Fruit fly (Drosophila melanogaster) S2 (cell line): ENCODE results near the gene Mob2.
"Not testable (repeated sequence)": the region's sequence is repeated elsewhere in the genome, so short reads cannot be mapped to it uniquely, and the experiment has no call there.

Source experiments
- CG8478 ChIP-seq: fragments of >200 bp; optimal IDR thresholded peaks from 2 replicates; lab custom pipeline; 2018
- CTCF ChIP-seq, 2 experiments: fragments of >200 bp; optimal IDR thresholded peaks; 2 replicates each; lab custom pipeline; 2018

The Mob2 gene

dm6 chr3L:11561946-11562760, at the start of gene Mob2, which contains the start of gene CG7394:
Gene Mob2, minus strand, starts transcription at chr3L:11562233.
Gene CG7394, plus strand, starts transcription at chr3L:11561996.
- TF ChIP-seq CTCF (optimal IDR thresholded peaks at IDR 0.05; lab: Kevin White, UChicago) = peak in 1 of 2 experiments; percentile 36
- TF ChIP-seq CG8478 (lab: Kevin White, UChicago) = no peak

- TF ChIP-seq CTCF (optimal IDR thresholded peaks at IDR 0.05; lab: Kevin White, UChicago) (no peak), CG8478 (lab: Kevin White, UChicago) (no peak)
Observed at dm6 chr3L:11609835-11610234, 47.8 kb upstream of the Mob2 start, which contains the start of gene CG42832. Gene CG42832, plus strand, starts transcription at chr3L:11610135.

DNA sequence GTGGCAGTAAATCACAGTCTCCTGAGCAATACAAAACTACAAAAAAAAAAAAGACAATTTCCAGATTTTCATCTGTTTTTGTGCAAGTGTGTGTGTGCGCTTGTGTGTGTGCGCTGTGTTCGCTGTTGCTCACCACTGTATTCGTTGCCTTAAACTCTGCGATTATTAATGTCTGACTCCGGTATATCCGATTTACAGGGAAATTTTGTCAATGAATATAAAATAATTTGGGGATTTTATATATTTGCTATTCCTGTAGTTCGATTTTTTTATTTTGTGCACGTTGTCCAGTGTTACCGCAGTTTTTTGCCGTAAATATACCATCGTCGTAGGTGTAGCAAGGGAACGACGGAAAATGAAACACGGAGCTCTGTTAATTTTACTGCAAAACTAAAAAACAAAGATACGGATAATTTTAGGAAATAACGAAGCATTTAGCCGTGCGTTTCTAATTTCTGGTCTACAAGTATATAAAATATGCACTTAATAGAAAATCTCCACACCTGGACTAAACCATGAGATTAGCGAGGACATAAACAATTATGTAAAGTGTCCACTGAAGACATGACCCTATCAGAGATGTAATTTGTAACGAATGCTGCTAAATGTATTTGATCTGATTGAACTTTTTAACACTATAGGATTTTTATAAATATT, 47.2 kb upstream of the Mob2 start, which contains the start of gene Duba:
Gene Duba (minus strand): TSS at position 313 of the 657 bp plus-strand sequence.
- TF ChIP-seq CTCF (optimal IDR thresholded peaks at IDR 0.05; lab: Kevin White, UChicago) (no peak), CG8478 (lab: Kevin White, UChicago) (no peak)

DNA sequence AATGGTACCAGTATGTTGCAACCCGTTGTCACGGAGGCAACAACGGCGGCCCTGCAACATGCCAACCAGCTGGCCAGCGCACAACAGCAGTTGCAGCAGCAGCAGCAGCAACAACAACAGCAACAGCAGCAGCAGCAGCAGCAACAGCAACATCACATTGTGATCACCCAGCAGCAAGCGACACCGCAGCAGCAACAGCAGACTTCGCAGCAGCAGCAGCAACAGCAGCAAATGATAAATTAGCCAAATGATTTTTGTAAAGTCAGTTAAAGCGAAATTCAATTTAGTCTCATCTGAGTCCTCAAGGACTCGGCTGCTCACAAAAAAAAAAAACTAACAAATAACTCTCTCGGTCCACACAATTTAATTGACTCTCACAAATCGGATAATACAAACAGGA, 42.2 kb upstream of the Mob2 start:
- no peak for TF ChIP-seq CG8478 (lab: Kevin White, UChicago)
- TF ChIP-seq CTCF (optimal IDR thresholded peaks at IDR 0.05; lab: Kevin White, UChicago) = no peak

DNA sequence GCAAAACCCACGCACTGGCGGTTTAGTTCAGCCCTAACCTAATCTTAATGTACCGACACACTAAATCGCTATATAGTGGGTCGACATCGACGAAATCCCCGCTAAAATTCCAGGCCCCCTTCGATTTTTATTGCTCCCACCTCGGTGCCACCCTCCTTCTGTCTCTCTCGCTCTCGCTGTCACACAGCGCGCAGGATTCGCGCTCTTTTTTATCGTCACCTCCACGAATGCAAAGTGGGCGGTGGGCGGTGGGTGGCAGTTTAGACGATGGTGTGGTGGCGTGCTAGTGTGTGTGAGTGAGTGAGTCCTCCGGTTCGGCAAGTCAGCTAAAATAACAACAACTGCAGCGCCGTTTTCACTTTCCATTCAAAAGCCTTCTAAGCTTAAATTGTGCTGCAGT, 40.0 kb upstream of the Mob2 start:
- no peak for TF ChIP-seq CG8478 (lab: Kevin White, UChicago)
- no peak for TF ChIP-seq CTCF (optimal IDR thresholded peaks at IDR 0.05; lab: Kevin White, UChicago)

DNA sequence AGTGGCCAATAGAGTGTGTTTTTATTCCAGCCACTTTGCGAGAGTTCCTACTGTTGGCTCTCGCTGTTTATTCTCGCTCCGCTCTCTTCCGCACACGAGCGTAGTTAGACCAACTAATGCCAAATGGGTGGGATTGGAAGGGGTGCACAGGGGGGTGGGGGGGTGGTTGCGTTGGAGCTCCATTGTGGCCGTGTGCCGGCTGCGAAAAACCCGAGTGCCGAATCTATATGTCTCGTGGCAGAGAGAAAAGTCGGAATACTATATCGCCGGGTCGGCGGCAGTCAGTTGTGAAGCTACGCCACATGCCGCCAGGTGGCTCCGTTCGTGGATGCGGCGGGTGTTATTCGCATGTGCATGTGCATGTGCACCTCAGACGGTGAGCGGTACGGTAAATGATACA, 39.1 kb upstream of the Mob2 start:
- TF ChIP-seq CG8478 (lab: Kevin White, UChicago) (no peak), CTCF (optimal IDR thresholded peaks at IDR 0.05; lab: Kevin White, UChicago) (no peak)

dm6 chr3L:11599965-11600420, 38.0 kb upstream of the Mob2 start, which contains the start of the genes CG14137 and CG46394:
Gene CG14137, minus strand, starts transcription at chr3L:11600065.
Gene CG46394, plus strand, starts transcription at chr3L:11600370.
- no peak for TF ChIP-seq CTCF (optimal IDR thresholded peaks at IDR 0.05; lab: Kevin White, UChicago)

DNA sequence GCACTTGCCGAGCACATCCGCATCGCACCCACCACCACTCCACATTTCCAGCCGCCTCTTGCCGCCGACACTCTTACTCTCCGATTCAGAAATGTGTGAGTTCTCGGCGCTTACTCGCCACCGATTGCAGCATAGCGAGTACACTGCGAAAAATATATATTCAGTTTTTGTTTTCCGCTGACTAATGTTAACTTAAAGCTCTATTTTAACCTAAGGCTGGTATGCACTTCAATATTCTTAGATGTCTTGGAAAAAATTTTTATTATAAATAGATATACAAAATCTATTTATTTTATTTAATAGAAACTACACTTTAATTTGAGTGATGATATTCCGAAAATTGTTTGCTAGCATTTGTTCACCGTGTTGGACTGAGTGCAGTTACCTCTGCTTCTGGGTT, 37.2 kb upstream of the Mob2 start:
- TF ChIP-seq CG8478 (lab: Kevin White, UChicago) = no peak
- TF ChIP-seq CTCF (optimal IDR thresholded peaks at IDR 0.05; lab: Kevin White, UChicago) = no peak

dm6 chr3L:11596585-11597252, 34.7 kb upstream of the Mob2 start, which contains the start of gene CG7368:
Gene CG7368, plus strand, starts transcription at chr3L:11597202.
- no peak for TF ChIP-seq CG8478 (lab: Kevin White, UChicago)
- no peak for TF ChIP-seq CTCF (optimal IDR thresholded peaks at IDR 0.05; lab: Kevin White, UChicago)

- TF ChIP-seq CG8478 (lab: Kevin White, UChicago) = no peak
- TF ChIP-seq CTCF (optimal IDR thresholded peaks at IDR 0.05; lab: Kevin White, UChicago) = no peak
Observed at dm6 chr3L:11593778-11594177, 31.7 kb upstream of the Mob2 start.

dm6 chr3L:11591803-11592202, 29.8 kb upstream of the Mob2 start:
- TF ChIP-seq CG8478 (lab: Kevin White, UChicago) = no peak
- no peak for TF ChIP-seq CTCF (optimal IDR thresholded peaks at IDR 0.05; lab: Kevin White, UChicago)

- TF ChIP-seq CTCF (optimal IDR thresholded peaks at IDR 0.05; lab: Kevin White, UChicago) (no peak), CG8478 (lab: Kevin White, UChicago) (no peak)
Observed at dm6 chr3L:11591131-11591530, 29.1 kb upstream of the Mob2 start, which contains the start of gene CG33268. Gene CG33268, minus strand, starts transcription at chr3L:11591231.

DNA sequence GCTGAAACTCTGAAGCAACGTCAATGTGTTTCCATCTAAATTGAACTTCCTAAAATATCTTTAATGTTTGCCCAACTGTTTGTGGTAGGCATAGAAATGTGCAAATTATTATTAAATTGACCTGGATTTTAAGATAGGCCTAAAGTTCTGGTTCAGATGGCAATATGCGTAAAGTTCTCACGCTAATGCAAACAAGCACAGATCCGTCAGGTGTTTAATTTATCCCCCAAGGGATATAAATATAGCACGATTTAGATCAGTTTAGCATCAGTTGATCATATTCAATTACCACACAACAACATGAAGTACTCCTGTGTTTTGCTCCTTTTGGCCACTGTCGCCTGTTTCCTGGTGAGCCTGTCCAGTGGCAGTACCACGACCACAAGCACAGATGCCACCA, 27.4 kb upstream of the Mob2 start, which contains the start of gene CG7377:
Gene CG7377 (plus strand): TSS at position 301 of the 400 bp plus-strand sequence.
- not testable (repeated sequence) for TF ChIP-seq CTCF (optimal IDR thresholded peaks at IDR 0.05; lab: Kevin White, UChicago); CG8478 (lab: Kevin White, UChicago)

DNA sequence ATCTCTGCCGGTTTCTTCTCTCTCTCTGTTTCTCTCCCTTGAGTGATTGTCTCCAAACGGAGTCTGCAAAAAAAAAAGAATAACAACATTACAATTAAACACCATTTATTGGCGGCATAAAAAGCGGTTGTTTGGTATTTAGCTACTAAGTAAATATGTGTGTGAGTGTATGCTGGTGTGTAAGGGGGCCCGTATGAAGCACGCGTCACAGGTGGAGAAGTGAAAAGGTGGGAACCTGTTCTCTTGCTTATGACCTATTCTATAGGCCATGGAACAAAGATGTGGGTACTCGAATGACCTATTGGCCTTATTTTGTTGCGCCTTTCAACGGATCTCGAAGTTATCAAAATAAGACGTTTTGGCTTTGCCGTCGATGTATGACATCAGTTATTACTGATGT, 26.6 kb upstream of the Mob2 start:
- TF ChIP-seq CG8478 (lab: Kevin White, UChicago) = no peak
- TF ChIP-seq CTCF (optimal IDR thresholded peaks at IDR 0.05; lab: Kevin White, UChicago) = no peak
